Fruit fly (Drosophila melanogaster) Kc167 (cell line): ENCODE measurements around the gene Tdg.

Experiments
- Myc ChIP-seq: fragments of >200 bp; optimal IDR thresholded peaks from 2 replicates; lab custom pipeline; 2017; ENCODE audit warnings: missing external identifiers
- Sin3A ChIP-seq: fragments of >200 bp; optimal IDR thresholded peaks from 2 replicates; lab custom pipeline; 2018; ENCODE audit warnings: missing external identifiers
- h ChIP-seq: fragments of >200 bp; optimal IDR thresholded peaks from 3 replicates; lab custom pipeline; 2018; ENCODE audit warnings: missing external identifiers
- insv ChIP-seq: fragments of >200 bp; optimal IDR thresholded peaks from 3 replicates; lab custom pipeline; 2018; ENCODE audit warnings: missing external identifiers
- psq ChIP-seq: fragments of >200 bp; optimal IDR thresholded peaks from 2 replicates; lab custom pipeline; 2017; ENCODE audit warnings: missing external identifiers
- ttk ChIP-seq: sonication (Bioruptor generic); optimal IDR thresholded peaks from 2 replicates; lab custom pipeline; 2017; ENCODE audit warnings: missing external identifiers

Gene Tdg

dm6 chr4:509853-510252 is 47.8 kb downstream of the Tdg start:
- TF ChIP-seq ttk (lab: Kevin White, UChicago), result no peak
- TF ChIP-seq insv (lab: Kevin White, UChicago), result no peak
- no peak for TF ChIP-seq psq (lab: Kevin White, UChicago)
- TF ChIP-seq Sin3A, result no peak
- no peak for TF ChIP-seq Myc
- no peak for TF ChIP-seq h (lab: Kevin White, UChicago)

dm6 chr4:508405-508955 is 49.2 kb downstream of the Tdg start:
- TF ChIP-seq Sin3A, result no peak
- no peak for TF ChIP-seq h (lab: Kevin White, UChicago)
- no peak for TF ChIP-seq psq (lab: Kevin White, UChicago)
- no peak for TF ChIP-seq ttk (lab: Kevin White, UChicago)
- no peak for TF ChIP-seq insv (lab: Kevin White, UChicago)
- no peak for TF ChIP-seq Myc

- TF ChIP-seq Sin3A, result no peak
- no peak for TF ChIP-seq psq (lab: Kevin White, UChicago)
- TF ChIP-seq ttk (lab: Kevin White, UChicago), result no peak
- no peak for TF ChIP-seq Myc
- no peak for TF ChIP-seq h (lab: Kevin White, UChicago)
Observed at dm6 chr4:507252-508202, 50.1 kb downstream of the Tdg start.

dm6 chr4:505980-506614 is 51.6 kb downstream of the Tdg start:
- no peak for TF ChIP-seq Myc
- no peak for TF ChIP-seq ttk (lab: Kevin White, UChicago)
- no peak for TF ChIP-seq Sin3A
- TF ChIP-seq psq (lab: Kevin White, UChicago), result no peak
- TF ChIP-seq h (lab: Kevin White, UChicago), result no peak
- TF ChIP-seq insv (lab: Kevin White, UChicago), result no peak

dm6 chr4:505112-505619 is 52.5 kb downstream of the Tdg start:
- TF ChIP-seq psq (lab: Kevin White, UChicago) (no peak), Sin3A (no peak), ttk (lab: Kevin White, UChicago) (no peak), h (lab: Kevin White, UChicago) (no peak), insv (lab: Kevin White, UChicago) (no peak), Myc (no peak)

- TF ChIP-seq h (lab: Kevin White, UChicago), result no peak
- no peak for TF ChIP-seq Sin3A
- TF ChIP-seq ttk (lab: Kevin White, UChicago), result no peak
- no peak for TF ChIP-seq Myc
- no peak for TF ChIP-seq insv (lab: Kevin White, UChicago)
- no peak for TF ChIP-seq psq (lab: Kevin White, UChicago)
Observed at dm6 chr4:502510-503087, 55.1 kb downstream of the Tdg start.

dm6 chr4:501479-501993 is 56.1 kb downstream of the Tdg start, which contains the start of gene zfh2:
Gene zfh2, plus strand, starts transcription at chr4:501810.
- TF ChIP-seq psq (lab: Kevin White, UChicago) (no peak), Sin3A (no peak), ttk (lab: Kevin White, UChicago) (no peak), insv (lab: Kevin White, UChicago) (no peak), Myc (no peak), h (lab: Kevin White, UChicago) (no peak)

- no peak for TF ChIP-seq psq (lab: Kevin White, UChicago)
- TF ChIP-seq insv (lab: Kevin White, UChicago), result no peak
- no peak for TF ChIP-seq ttk (lab: Kevin White, UChicago)
- TF ChIP-seq Myc, result no peak
- TF ChIP-seq Sin3A, result no peak
- TF ChIP-seq h (lab: Kevin White, UChicago), result no peak
Observed at dm6 chr4:499080-499479, 58.6 kb downstream of the Tdg start.

- TF ChIP-seq psq (lab: Kevin White, UChicago) (no peak), Myc (no peak), Sin3A (no peak), ttk (lab: Kevin White, UChicago) (no peak), h (lab: Kevin White, UChicago) (no peak), insv (lab: Kevin White, UChicago) (no peak)
Observed at dm6 chr4:498324-498850, 59.3 kb downstream of the Tdg start.

- TF ChIP-seq Myc (no peak), h (lab: Kevin White, UChicago) (no peak), Sin3A (no peak), ttk (lab: Kevin White, UChicago) (no peak), insv (lab: Kevin White, UChicago) (no peak), psq (lab: Kevin White, UChicago) (no peak)
Observed at dm6 chr4:497724-498123, 59.9 kb downstream of the Tdg start.

dm6 chr4:492597-492996 is 65.1 kb downstream of the Tdg start:
- TF ChIP-seq Myc, result no peak
- no peak for TF ChIP-seq h (lab: Kevin White, UChicago)
- TF ChIP-seq psq (lab: Kevin White, UChicago), result no peak
- TF ChIP-seq ttk (lab: Kevin White, UChicago), result no peak
- TF ChIP-seq insv (lab: Kevin White, UChicago), result no peak
- TF ChIP-seq Sin3A, result no peak
